Worm (Caenorhabditis elegans) whole organism, midembryonic: Measurements from ENCODE around the gene H03G16.5.

ENCODE experiments used
- flt-1 ChIP-seq: fragments of 200-800 bp; sonication (Bioruptor generic); IDR thresholded peaks from 2 replicates; pipeline ENCODE4 v1.3.6; 2022; ENCODE audit warnings: missing genetic modification characterization, missing compliant biosample characterization
- klf-2 ChIP-seq: fragments of 200-800 bp; sonication (Bioruptor generic); conservative IDR thresholded peaks from 2 replicates; pipeline ENCODE4 v1.3.6; 2022; ENCODE audit warnings: missing genetic modification reagents, missing genetic modification characterization, missing compliant biosample characterization
- med-1 ChIP-seq: sonication (generic microtip); optimal IDR thresholded peaks from 2 replicates; lab custom pipeline; 2017; ENCODE audit warnings: missing genetic modification characterization, mild to moderate bottlenecking, missing compliant biosample characterization, antibody characterized with exemption, missing genetic modification reagents; ENCODE audit not compliant: insufficient read depth
- ref-1 ChIP-seq: fragments of 200-800 bp; sonication (Bioruptor generic); conservative IDR thresholded peaks from 2 replicates; pipeline ENCODE4 v1.3.6; 2022; ENCODE audit warnings: missing genetic modification reagents, missing genetic modification characterization, missing compliant biosample characterization
- tab-1 ChIP-seq: fragments of 200-800 bp; sonication (Bioruptor generic); IDR thresholded peaks from 2 replicates; pipeline ENCODE4 v1.3.6; 2022; ENCODE audit warnings: missing genetic modification characterization, missing compliant biosample characterization
- ztf-23 ChIP-seq: fragments of 200-800 bp; sonication (Bioruptor generic); IDR thresholded peaks from 2 replicates; pipeline ENCODE4 v1.3.6; 2022; ENCODE audit warnings: missing genetic modification reagents, missing genetic modification characterization, missing compliant biosample characterization
- ztf-29 ChIP-seq: fragments of 200-800 bp; sonication (Bioruptor generic); IDR thresholded peaks from 2 replicates; pipeline ENCODE4 v1.3.6; 2022; ENCODE audit warnings: missing genetic modification reagents, missing genetic modification characterization, missing compliant biosample characterization

ce11 chrX:15010941-15011340, 45.7 kb downstream of the H03G16.5 start:
- no peak for TF ChIP-seq tab-1 (GFP tag; lab: Robert Waterston, UW)
- TF ChIP-seq flt-1 (GFP tag; lab: Robert Waterston, UW), result no peak
- no peak for TF ChIP-seq ztf-29 (GFP tag; lab: Robert Waterston, UW)
- TF ChIP-seq med-1 (GFP tag; lab: Kevin White, UChicago), result no peak
- no peak for TF ChIP-seq ref-1 (GFP tag; lab: Robert Waterston, UW)
- no peak for TF ChIP-seq ztf-23 (GFP tag; lab: Robert Waterston, UW)
- TF ChIP-seq klf-2 (GFP tag; lab: Robert Waterston, UW), result no peak
